Worm (Caenorhabditis elegans): ENCODE measurements around the gene srh-118.
"Not testable (repeated sequence)": the region's sequence is repeated elsewhere in the genome, so short reads cannot be mapped to it uniquely, and the experiment has no call there.

Gene srh-118

DNA sequence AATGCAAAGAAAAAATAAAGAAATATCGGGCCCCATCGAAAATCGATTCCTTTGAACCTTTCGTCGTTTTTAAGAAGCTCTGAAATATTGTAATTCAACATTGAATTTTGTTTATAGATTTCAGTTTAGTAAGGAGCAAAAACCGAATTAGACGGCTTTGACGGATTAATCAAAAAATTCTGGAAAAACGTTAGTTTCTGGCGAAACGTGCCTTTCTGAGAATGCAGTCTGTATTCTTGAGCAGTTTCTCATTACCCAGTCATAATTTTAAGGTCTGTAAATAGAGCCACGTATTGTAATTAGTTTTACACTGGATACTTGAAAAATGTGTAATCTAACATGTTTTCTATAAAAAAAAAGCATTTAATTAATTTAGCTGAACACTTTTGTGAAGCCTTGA is 35.9 kb downstream of the srh-118 start, which contains the start of gene srz-48:
srz-48 (minus strand) TSS at position 101 of the 400 bp plus-strand sequence.
- TF ChIP-seq tbx-9 (tag; optimal IDR thresholded peaks at IDR 0.05; ENCODE audit: borderline replicate concordance) (no peak), chd-7 (tag; optimal IDR thresholded peaks at IDR 0.05) (no peak)

DNA sequence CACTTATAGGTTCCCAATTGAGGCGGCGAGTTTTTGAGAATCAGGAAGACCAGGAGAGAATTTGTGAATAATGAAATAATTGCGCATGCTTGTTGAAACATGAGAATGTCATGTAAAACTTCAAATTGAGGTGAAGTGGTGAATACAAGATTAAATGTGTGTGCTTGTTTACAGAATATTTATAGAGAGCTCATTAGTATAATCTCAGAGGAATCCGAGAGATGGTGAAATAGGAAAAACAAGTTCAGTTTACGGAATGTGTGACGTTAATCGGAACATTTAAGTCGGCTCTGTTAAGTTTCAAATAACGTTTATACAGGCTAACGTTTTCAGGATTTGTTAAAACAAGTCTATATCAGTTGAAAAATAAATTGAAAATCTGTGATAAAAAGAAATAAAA is 37.9 kb downstream of the srh-118 start, which contains the start of gene str-200:
str-200 (minus strand) TSS at position 101 of the 400 bp plus-strand sequence.
- TF ChIP-seq rec-8 (tag; optimal IDR thresholded peaks at IDR 0.05) (no peak), F55B11.4 (tag; optimal IDR thresholded peaks at IDR 0.05; ENCODE audit: borderline replicate concordance, insufficient read depth) (no peak), ceh-100 (GFP tag; IDR thresholded peaks at IDR 0.05) (no peak), Y53F4B.3 (GFP tag; IDR thresholded peaks at IDR 0.05) (no peak), B0019.2 (GFP tag; conservative IDR thresholded peaks at IDR 0.05) (no peak), F22D6.2 (tag; optimal IDR thresholded peaks at IDR 0.05) (no peak), F49E8.2 (tag; optimal IDR thresholded peaks at IDR 0.05; ENCODE audit: insufficient read depth) (no peak), somi-1 (GFP tag; optimal IDR thresholded peaks at IDR 0.05) (no peak), mel-28 (tag; optimal IDR thresholded peaks at IDR 0.05; ENCODE audit: borderline replicate concordance) (no peak), ekl-4 (GFP tag; IDR thresholded peaks at IDR 0.05) (no peak)

DNA sequence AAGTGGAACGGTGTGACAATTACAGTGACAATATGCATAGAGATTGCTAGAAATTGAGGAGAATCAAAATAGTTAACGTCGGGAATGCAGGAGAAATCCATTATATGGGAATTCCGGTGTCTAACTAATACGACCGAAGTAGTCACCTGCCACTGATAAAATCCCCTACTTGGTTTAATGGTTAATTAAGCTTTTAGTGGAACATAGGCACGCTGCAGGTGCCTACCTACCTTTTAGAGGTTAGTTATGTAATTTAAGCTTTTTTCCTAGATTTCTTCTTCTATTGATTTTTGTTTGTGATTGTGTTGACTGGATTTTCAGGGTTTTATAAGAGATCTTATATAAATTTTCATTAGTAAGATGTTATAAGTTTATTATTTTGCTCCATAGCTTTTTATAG is 39.8 kb downstream of the srh-118 start, which contains the start of gene srh-203:
srh-203 (minus strand) TSS at position 101 of the 400 bp plus-strand sequence.
- not testable (repeated sequence) for TF ChIP-seq madf-10 (tag; optimal IDR thresholded peaks at IDR 0.05); snpc-4 (GFP tag; optimal IDR thresholded peaks at IDR 0.05); snpc-4 (tag; optimal IDR thresholded peaks at IDR 0.05); ceh-58 (GFP tag; IDR thresholded peaks at IDR 0.05)

DNA sequence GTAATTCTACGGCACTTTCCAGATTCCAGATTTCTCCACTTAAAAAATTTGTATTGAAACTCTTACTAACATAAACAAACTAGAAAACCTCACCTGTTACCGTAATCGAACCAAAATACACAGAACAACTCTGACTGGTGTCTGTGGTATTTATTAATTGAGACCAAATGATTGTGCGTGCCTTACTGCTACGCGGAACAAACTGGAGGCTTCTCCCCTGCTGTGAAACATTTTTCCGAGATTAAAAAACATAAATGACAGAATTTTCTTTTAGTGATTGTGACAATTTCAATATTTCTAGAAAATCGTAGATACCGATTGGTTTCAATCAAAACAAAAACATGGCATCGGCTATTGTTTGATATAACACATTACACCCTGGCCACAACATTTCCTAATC is 46.1 kb downstream of the srh-118 start:
- no peak for TF ChIP-seq F57C9.4 (tag; optimal IDR thresholded peaks at IDR 0.05)
